Fruit fly (Drosophila melanogaster) whole organism, adult: Measurements from ENCODE around the gene Qsox4.

Source experiments
- Hr96 ChIP-seq: fragments of 200-800 bp; sonication (Bioruptor generic); optimal IDR thresholded peaks from 2 replicates; lab custom pipeline; 2016; ENCODE audit warnings: missing biosample characterization, missing genetic modification characterization
- kay ChIP-seq: fragments of 200-800 bp; sonication (Bioruptor generic); peaks from one replicate; lab custom pipeline; 2016; ENCODE audit warnings: missing biosample characterization, missing genetic modification characterization, borderline replicate concordance
- tj ChIP-seq: fragments of 200-800 bp; sonication (Bioruptor generic); optimal IDR thresholded peaks from 3 replicates; lab custom pipeline; 2017; ENCODE audit warnings: missing biosample characterization, mild to moderate bottlenecking, missing genetic modification characterization, moderate library complexity

- TF ChIP-seq tj (GFP tag; lab: Kevin White, UChicago) = no peak
- TF ChIP-seq Hr96 (GFP tag; lab: Kevin White, UChicago) = no peak
- TF ChIP-seq kay (GFP tag; lab: Kevin White, UChicago) = no peak
Observed at dm6 chr3R:23679911-23680336, 22.6 kb upstream of the Qsox4 start, which contains the start of gene eIF3d1.
